Fruit fly (Drosophila melanogaster): ENCODE measurements around the gene CG31301.

CG31301 gene

dm6 chr3R:15371833-15372232, 25.8 kb downstream of the CG31301 start, which contains the start of the genes Ccm3 and CG6136 (continued):
- TF ChIP-seq hb (GFP tag; IDR thresholded peaks at IDR 0.05; ENCODE audit: partially characterized antibody) (peak; percentile 86), CG7372 (GFP tag; IDR thresholded peaks at IDR 0.05) (no peak), CG12104 (GFP tag; optimal IDR thresholded peaks at IDR 0.05) (peak; percentile 6), CG17568 (GFP tag; optimal IDR thresholded peaks at IDR 0.05) (no peak), Dll (GFP tag; IDR thresholded peaks at IDR 0.05; ENCODE audit: partially characterized antibody) (peak; percentile 91), CkIIα-i1 (GFP tag; IDR thresholded peaks at IDR 0.05) (no peak), Lpt (GFP tag; optimal IDR thresholded peaks at IDR 0.05) (no peak), Dfd (GFP tag; optimal IDR thresholded peaks at IDR 0.05) (no peak), CG17359 (tag; optimal IDR thresholded peaks at IDR 0.05) (no peak), zfh1 (GFP tag; IDR thresholded peaks at IDR 0.05) (peak; percentile 70; the same call in 2 of the 3 replicates), jigr1 (GFP tag; IDR thresholded peaks at IDR 0.05) (no peak), CG3995 (GFP tag; optimal IDR thresholded peaks at IDR 0.05) (peak; percentile 62), CG6254 (GFP tag; optimal IDR thresholded peaks at IDR 0.05) (no peak), fd102C (GFP tag; optimal IDR thresholded peaks at IDR 0.05) (no peak), CG33213 (GFP tag; optimal IDR thresholded peaks at IDR 0.05) (no peak), CG3065 (GFP tag; optimal IDR thresholded peaks at IDR 0.05) (no peak), Dbx (GFP tag; IDR thresholded peaks at IDR 0.05) (peak; percentile 75), Mes4 (GFP tag; optimal IDR thresholded peaks at IDR 0.05) (no peak), CG13624 (GFP tag; optimal IDR thresholded peaks at IDR 0.05) (peak; percentile 74), D19A (tag; optimal IDR thresholded peaks at IDR 0.05) (no peak), CG10959 (GFP tag; IDR thresholded peaks at IDR 0.05) (0 out of 2 replicates have a peak, but pooled peaks have one; percentile 29), Camta (GFP tag; optimal IDR thresholded peaks at IDR 0.05) (no peak), oc (tag; optimal IDR thresholded peaks at IDR 0.05) (no peak), Side (GFP tag; optimal IDR thresholded peaks at IDR 0.05) (peak; percentile 59), mam (GFP tag; optimal IDR thresholded peaks at IDR 0.05) (peak; percentile 30), psq (GFP tag; optimal IDR thresholded peaks at IDR 0.05) (no peak), Atf-2 (GFP tag; optimal IDR thresholded peaks at IDR 0.05) (no peak), H2.0 (GFP tag; IDR thresholded peaks at IDR 0.05) (peak; percentile 24), caup (GFP tag; optimal IDR thresholded peaks at IDR 0.05; ENCODE audit: severe bottlenecking) (peak; percentile 69), CG4282 (GFP tag; optimal IDR thresholded peaks at IDR 0.05) (peak; percentile 46), CG12744 (GFP tag; optimal IDR thresholded peaks at IDR 0.05) (no peak), Spps (tag; optimal IDR thresholded peaks at IDR 0.05) (no peak), CG15696 (tag; optimal IDR thresholded peaks at IDR 0.05) (no peak), CG13123 (GFP tag; optimal IDR thresholded peaks at IDR 0.05) (no peak), cato (GFP tag; optimal IDR thresholded peaks at IDR 0.05; ENCODE audit: borderline replicate concordance) (no peak), CG8089 (GFP tag; optimal IDR thresholded peaks at IDR 0.05) (no peak), ase (GFP tag; IDR thresholded peaks at IDR 0.05) (no peak), CG16815 (GFP tag; optimal IDR thresholded peaks at IDR 0.05) (no peak), zen (tag; optimal IDR thresholded peaks at IDR 0.05) (no peak), vvl (GFP tag; IDR thresholded peaks at IDR 0.05) (peak; percentile 91), CG14667 (GFP tag; IDR thresholded peaks at IDR 0.05) (no peak), cg (GFP tag; optimal IDR thresholded peaks at IDR 0.05) (no peak), CG17385 (GFP tag; optimal IDR thresholded peaks at IDR 0.05) (peak; percentile 41), pros (GFP tag; optimal IDR thresholded peaks at IDR 0.05) (no peak), Hsf (GFP tag; optimal IDR thresholded peaks at IDR 0.05) (peak; percentile 35), CG1529 (GFP tag; optimal IDR thresholded peaks at IDR 0.05) (no peak), CG7556 (GFP tag; optimal IDR thresholded peaks at IDR 0.05) (no peak), btn (GFP tag; optimal IDR thresholded peaks at IDR 0.05) (no peak), tgo (GFP tag; IDR thresholded peaks at IDR 0.05) (no peak; the same call in 2 of the 3 replicates), CG3281 (GFP tag; optimal IDR thresholded peaks at IDR 0.05) (peak; percentile 35), CG17361 (GFP tag; IDR thresholded peaks at IDR 0.05) (no peak), ci (GFP tag; IDR thresholded peaks at IDR 0.05) (peak; percentile 64; the same call in 2 of the 3 replicates)
